Worm (Caenorhabditis elegans) whole organism, L1 larva: ENCODE measurements around the gene metl-9.
A peak's percentile ranks its signal among the peaks of the same experiment; 100 is the strongest.

Experiments
- blmp-1 ChIP-seq: fragments of 150-350 bp; optimal IDR thresholded peaks from 2 replicates; lab custom pipeline; 2014; ENCODE audit warnings: missing biosample characterization, missing genetic modification characterization
- ceh-63 ChIP-seq: fragments of 200-800 bp; sonication (Bioruptor generic); optimal IDR thresholded peaks from 2 replicates; lab custom pipeline; 2018; ENCODE audit warnings: mild to moderate bottlenecking, missing genetic modification characterization, missing compliant biosample characterization
- ceh-82 ChIP-seq, 3 experiments: fragments of 150-350 bp in 1 of 3; sonication (generic microtip) in 2 of 3; optimal IDR thresholded peaks; 2 replicates each; lab custom pipeline; 2014 to 2017; ENCODE audit warnings: missing biosample characterization in 3 of 3, missing genetic modification characterization in 3 of 3
- ceh-88 ChIP-seq: fragments of 200-800 bp; sonication (Bioruptor generic); IDR thresholded peaks from 2 replicates; pipeline ENCODE4 v1.3.6; 2022; ENCODE audit warnings: missing genetic modification characterization, missing compliant biosample characterization
- dpl-1 ChIP-seq, 3 experiments: fragments of 150-350 bp in 2 of 3; sonication (generic microtip) in 1 of 3; optimal IDR thresholded peaks; 2 replicates each; lab custom pipeline; 2014 to 2017; ENCODE audit warnings: missing biosample characterization in 3 of 3, missing genetic modification characterization in 3 of 3, missing genetic modification reagents in 3 of 3
- dsc-1 ChIP-seq: sonication (generic microtip); optimal IDR thresholded peaks from 2 replicates; lab custom pipeline; 2016; ENCODE audit warnings: mild to moderate bottlenecking, missing genetic modification characterization, missing compliant biosample characterization
- efl-1 ChIP-seq, 4 experiments: fragments of 150-350 bp; optimal IDR thresholded peaks in 3 of 4; peaks in 1 of 4; 1 replicate in 1 of 4; 2 replicates in 3 of 4; lab custom pipeline; 2014; ENCODE audit warnings: missing biosample characterization in 2 of 4, missing genetic modification characterization in 2 of 4, missing genetic modification reagents in 2 of 4
- ets-5 ChIP-seq: fragments of 200-800 bp; sonication (Bioruptor generic); IDR thresholded peaks from 2 replicates; pipeline ENCODE4 v1.3.6; 2022; ENCODE audit warnings: missing genetic modification characterization, missing compliant biosample characterization
- fkh-4 ChIP-seq: sonication (generic microtip); optimal IDR thresholded peaks from 2 replicates; lab custom pipeline; 2016; ENCODE audit warnings: missing compliant biosample characterization, missing genetic modification characterization, borderline replicate concordance
- fkh-8 ChIP-seq: sonication (generic microtip); optimal IDR thresholded peaks from 2 replicates; lab custom pipeline; 2016; ENCODE audit warnings: mild to moderate bottlenecking, missing genetic modification characterization, missing compliant biosample characterization
- hpl-2 ChIP-seq: fragments of 150-350 bp; optimal IDR thresholded peaks from 2 replicates; lab custom pipeline; 2014; ENCODE audit warnings: missing biosample characterization, missing genetic modification reagents, missing genetic modification characterization
- isw-1 ChIP-seq: fragments of 200-800 bp; sonication (Bioruptor generic); IDR thresholded peaks from 2 replicates; pipeline ENCODE4 v1.3.6; 2022; ENCODE audit warnings: missing genetic modification characterization, missing compliant biosample characterization
- lin-13 ChIP-seq: fragments of 150-350 bp; optimal IDR thresholded peaks from 2 replicates; lab custom pipeline; 2014; ENCODE audit warnings: missing biosample characterization, missing genetic modification reagents, missing genetic modification characterization
- lin-14 ChIP-seq: fragments of 200-800 bp; sonication (Bioruptor generic); optimal IDR thresholded peaks from 2 replicates; lab custom pipeline; 2018; ENCODE audit warnings: mild to moderate bottlenecking, missing genetic modification characterization, moderate library complexity, missing compliant biosample characterization
- lin-15B ChIP-seq: fragments of 150-350 bp; sonication (generic microtip); optimal IDR thresholded peaks from 3 replicates; lab custom pipeline; 2014; ENCODE audit warnings: missing biosample characterization, missing genetic modification characterization
- lsy-2 ChIP-seq, 2 experiments: fragments of 150-350 bp; optimal IDR thresholded peaks; 2 replicates each; lab custom pipeline; 2014; ENCODE audit warnings: missing biosample characterization in 2 of 2, missing genetic modification characterization in 2 of 2
- mep-1 ChIP-seq: fragments of 150-350 bp; optimal IDR thresholded peaks from 2 replicates; lab custom pipeline; 2014; ENCODE audit warnings: missing biosample characterization, missing genetic modification characterization
- nhr-12 ChIP-seq: sonication (generic microtip); optimal IDR thresholded peaks from 2 replicates; lab custom pipeline; 2017; ENCODE audit warnings: missing biosample characterization, missing genetic modification characterization
- nhr-47 ChIP-seq: sonication (generic microtip); optimal IDR thresholded peaks from 2 replicates; lab custom pipeline; 2016; ENCODE audit warnings: mild to moderate bottlenecking, missing genetic modification characterization, moderate library complexity, missing compliant biosample characterization
- nhr-71 ChIP-seq: sonication (generic microtip); optimal IDR thresholded peaks from 2 replicates; lab custom pipeline; 2016; ENCODE audit warnings: mild to moderate bottlenecking, missing genetic modification characterization, moderate library complexity, missing compliant biosample characterization
- nhr-85 ChIP-seq: sonication (generic microtip); peaks from one replicate; lab custom pipeline; 2016; ENCODE audit warnings: missing genetic modification characterization, inconsistent platforms, missing compliant biosample characterization
- pax-3 ChIP-seq: fragments of 200-800 bp; sonication (Bioruptor generic); optimal IDR thresholded peaks from 2 replicates; lab custom pipeline; 2018; ENCODE audit warnings: mild to moderate bottlenecking, missing genetic modification characterization, moderate library complexity, missing compliant biosample characterization
- rnt-1 ChIP-seq: sonication (generic microtip); optimal IDR thresholded peaks from 2 replicates; lab custom pipeline; 2016; ENCODE audit warnings: mild to moderate bottlenecking, missing genetic modification characterization, moderate library complexity, missing compliant biosample characterization
- snpc-4 ChIP-seq: fragments of 150-350 bp; optimal IDR thresholded peaks from 2 replicates; lab custom pipeline; 2014; ENCODE audit warnings: missing biosample characterization, missing genetic modification characterization
- snu-23 ChIP-seq: sonication (generic microtip); optimal IDR thresholded peaks from 2 replicates; lab custom pipeline; 2016; ENCODE audit warnings: missing genetic modification characterization, missing compliant biosample characterization
- swsn-7 ChIP-seq: sonication (generic microtip); optimal IDR thresholded peaks from 2 replicates; lab custom pipeline; 2016; ENCODE audit warnings: missing genetic modification characterization, missing compliant biosample characterization
- unc-30 ChIP-seq: sonication (generic microtip); optimal IDR thresholded peaks from 2 replicates; lab custom pipeline; 2017; ENCODE audit warnings: missing biosample characterization, missing genetic modification characterization
- unc-62 ChIP-seq: fragments of 150-350 bp; optimal IDR thresholded peaks from 2 replicates; lab custom pipeline; 2014; ENCODE audit warnings: missing biosample characterization, missing genetic modification reagents, missing genetic modification characterization
- unc-86 ChIP-seq: sonication (generic microtip); optimal IDR thresholded peaks from 2 replicates; lab custom pipeline; 2016; ENCODE audit warnings: missing genetic modification characterization, missing compliant biosample characterization
- unc-98 ChIP-seq: fragments of 200-800 bp; sonication (Bioruptor generic); IDR thresholded peaks from 2 replicates; pipeline ENCODE4 v1.3.6; 2022; ENCODE audit warnings: missing genetic modification characterization, missing compliant biosample characterization
- zag-1 ChIP-seq: fragments of 150-350 bp; optimal IDR thresholded peaks from 2 replicates; lab custom pipeline; 2014; ENCODE audit warnings: missing biosample characterization, missing genetic modification characterization
- ztf-4 ChIP-seq: fragments of 150-350 bp; optimal IDR thresholded peaks from 2 replicates; lab custom pipeline; 2014; ENCODE audit warnings: missing biosample characterization, missing genetic modification characterization

The metl-9 gene

ce11 chrX:5151866-5152265 lies 27.1 kb downstream of the metl-9 start:
- TF ChIP-seq unc-30 = no peak
- TF ChIP-seq, all 84 proteins: peak for 0

DNA sequence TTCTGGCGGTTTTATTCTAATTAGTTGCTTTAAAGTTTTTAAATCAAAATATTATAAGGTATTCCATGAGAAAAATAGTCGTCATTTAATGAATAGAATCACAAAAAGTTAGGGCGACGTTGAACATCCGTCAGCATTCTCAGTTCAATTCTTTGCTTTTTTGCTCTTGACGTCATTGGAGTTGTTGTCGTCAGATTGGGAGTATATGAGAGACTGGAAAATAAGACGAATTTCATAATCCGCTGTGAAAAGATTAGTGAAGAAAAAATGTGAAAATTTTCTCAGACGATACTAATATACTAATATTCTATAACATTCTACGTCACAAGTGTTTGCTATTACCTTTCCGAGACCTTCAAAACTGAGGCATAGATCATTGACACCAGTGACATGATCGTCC lies 27.5 kb downstream of the metl-9 start:
- TF ChIP-seq swsn-7 (tag; lab: Kevin White, UChicago) = no peak
- TF ChIP-seq mep-1 (tag; lab: Kevin White, UChicago) = no peak
- TF ChIP-seq unc-98 (GFP tag; lab: Robert Waterston, UW) = no peak
- TF ChIP-seq rnt-1 (tag; lab: Kevin White, UChicago) = no peak
- no peak for TF ChIP-seq unc-30
- TF ChIP-seq nhr-71 (tag; lab: Kevin White, UChicago) = peak; percentile 30
- peak; percentile 48 for TF ChIP-seq pax-3 (tag; lab: Kevin White, UChicago)
- TF ChIP-seq lsy-2 (tag; optimal IDR thresholded peaks at IDR 0.05; lab: Kevin White, UChicago) = no peak
- TF ChIP-seq nhr-85 = no peak
- no peak for TF ChIP-seq ztf-4 (tag; lab: Kevin White, UChicago)
- peak; percentile 4 for TF ChIP-seq nhr-47 (tag; lab: Kevin White, UChicago)
- TF ChIP-seq ceh-82 (tag; optimal IDR thresholded peaks at IDR 0.05; lab: Kevin White, UChicago) = no peak
- peak; percentile 90 for TF ChIP-seq dsc-1 (tag; lab: Kevin White, UChicago)
- peak; percentile 58 for TF ChIP-seq fkh-8 (tag; lab: Kevin White, UChicago)

- TF ChIP-seq unc-62 (GFP tag; lab: Kevin White, UChicago) (no peak), blmp-1 (tag; lab: Kevin White, UChicago) (peak; percentile 100)
These were observed 28.6 kb downstream of the metl-9 start, which contains the start of gene dpy-8 for ce11 chrX:5150389-5150788. Gene dpy-8, minus strand, starts transcription at chrX:5150476.

DNA sequence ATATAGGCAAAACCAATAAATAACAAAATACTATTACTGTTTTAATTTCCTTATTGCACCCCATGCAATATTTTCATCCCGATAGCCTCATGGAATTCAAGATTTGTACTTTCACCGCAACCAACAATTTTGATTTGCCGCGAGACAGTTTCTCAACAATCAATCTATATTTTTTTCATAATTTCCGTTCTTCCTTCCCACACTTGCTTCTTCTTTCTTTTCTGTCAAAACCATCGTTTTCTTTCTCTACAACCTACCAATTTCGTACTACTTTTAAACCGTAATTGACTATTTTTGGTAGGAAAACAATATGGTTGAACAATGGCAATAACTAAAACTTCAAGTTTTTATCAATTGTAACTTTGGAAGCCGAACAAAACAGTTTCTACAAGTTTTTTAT lies 31.0 kb downstream of the metl-9 start, which contains the start of gene C31H2.14:
Gene C31H2.14, plus strand, starts transcription at position 301 of the 400 bp plus-strand sequence.
- TF ChIP-seq nhr-12 (tag; lab: Kevin White, UChicago) (no peak), ceh-88 (GFP tag; lab: Robert Waterston, UW) (no peak), ets-5 (GFP tag; lab: Robert Waterston, UW) (no peak), snu-23 (GFP tag; lab: Kevin White, UChicago) (no peak), isw-1 (GFP tag; lab: Robert Waterston, UW) (no peak), unc-86 (tag; lab: Kevin White, UChicago) (no peak), swsn-7 (tag; lab: Kevin White, UChicago) (no peak), efl-1 (optimal IDR thresholded peaks at IDR 0.05; lab: Kevin White, UChicago) (no peak), efl-1 (GFP tag; optimal IDR thresholded peaks at IDR 0.05 in 1 of 2; lab: Kevin White, UChicago) (no peak), ceh-63 (GFP tag; lab: Kevin White, UChicago) (no peak), lin-13 (GFP tag; lab: Kevin White, UChicago) (no peak), unc-30 (no peak), dpl-1 (GFP tag; optimal IDR thresholded peaks at IDR 0.05; lab: Kevin White, UChicago) (no peak), lin-15B (no peak), fkh-8 (tag; lab: Kevin White, UChicago) (no peak), hpl-2 (no peak), snpc-4 (tag; lab: Kevin White, UChicago) (no peak), fkh-4 (tag; lab: Kevin White, UChicago) (no peak)
- TF ChIP-seq, all 84 proteins: peak for 0

ce11 chrX:5142403-5142802 lies 36.5 kb downstream of the metl-9 start:
- TF ChIP-seq ztf-4 (tag; lab: Kevin White, UChicago) (no peak), zag-1 (tag; lab: Kevin White, UChicago) (no peak), lin-14 (GFP tag; lab: Kevin White, UChicago) (peak; percentile 2), fkh-8 (tag; lab: Kevin White, UChicago) (no peak), snpc-4 (tag; lab: Kevin White, UChicago) (no peak), nhr-85 (peak; percentile 12)
